Fruit fly (Drosophila melanogaster) whole organism, pupa: Measurements from ENCODE around the gene Actn.
A peak's percentile ranks its signal among the peaks of the same experiment; 100 is the strongest.

ENCODE experiments used
- CG10348 ChIP-seq: fragments of 200-800 bp; sonication (Bioruptor generic); IDR thresholded peaks from 2 replicates; pipeline ENCODE4 v1.3.6; 2022; ENCODE audit warnings: missing biosample characterization, missing genetic modification characterization
- CG12605 ChIP-seq: fragments of 200-800 bp; sonication (Bioruptor generic); IDR thresholded peaks from 2 replicates; pipeline ENCODE4 v1.3.6; 2022; ENCODE audit warnings: missing biosample characterization, missing genetic modification characterization
- CG13204 ChIP-seq: fragments of 200-800 bp; sonication (Bioruptor generic); optimal IDR thresholded peaks from 2 replicates; lab custom pipeline; 2018; ENCODE audit warnings: missing biosample characterization, mild to moderate bottlenecking, missing genetic modification characterization, moderate library complexity
- CG14655 ChIP-seq: fragments of 200-800 bp; sonication (Bioruptor generic); optimal IDR thresholded peaks from 3 replicates; lab custom pipeline; 2017; ENCODE audit warnings: mild to moderate bottlenecking, missing biosample characterization, missing genetic modification reagents, missing genetic modification characterization
- CG15710 ChIP-seq: fragments of 200-800 bp; sonication (Bioruptor generic); optimal IDR thresholded peaks from 2 replicates; lab custom pipeline; 2018; ENCODE audit warnings: missing biosample characterization, mild to moderate bottlenecking, missing genetic modification characterization, moderate library complexity
- CG17806 ChIP-seq: fragments of 200-800 bp; sonication (Bioruptor generic); optimal IDR thresholded peaks from 2 replicates; lab custom pipeline; 2018; ENCODE audit warnings: missing biosample characterization, mild to moderate bottlenecking, missing genetic modification characterization, moderate library complexity
- CG32121 ChIP-seq: fragments of 200-800 bp; sonication (Bioruptor generic); IDR thresholded peaks from 2 replicates; pipeline ENCODE4 v1.3.6; 2022; ENCODE audit warnings: missing biosample characterization, missing genetic modification characterization
- CG34367 ChIP-seq: fragments of 200-800 bp; sonication (Bioruptor generic); optimal IDR thresholded peaks from 2 replicates; lab custom pipeline; 2018; ENCODE audit warnings: missing biosample characterization, mild to moderate bottlenecking, missing genetic modification characterization
- CG4496 ChIP-seq: fragments of 200-800 bp; sonication (Bioruptor generic); IDR thresholded peaks from 3 replicates; pipeline ENCODE4 v1.3.6; 2022; ENCODE audit warnings: missing biosample characterization, missing genetic modification characterization
- CG8159 ChIP-seq: fragments of 200-800 bp; sonication (Bioruptor generic); optimal IDR thresholded peaks from 3 replicates; lab custom pipeline; 2018; ENCODE audit warnings: missing biosample characterization, mild to moderate bottlenecking, missing genetic modification characterization, moderate library complexity
- CG8301 ChIP-seq: fragments of 200-800 bp; sonication (Bioruptor generic); optimal IDR thresholded peaks from 2 replicates; lab custom pipeline; 2018; ENCODE audit warnings: missing biosample characterization, mild to moderate bottlenecking, missing genetic modification characterization
- CG9948 ChIP-seq: fragments of 200-800 bp; sonication (Bioruptor generic); optimal IDR thresholded peaks from 2 replicates; lab custom pipeline; 2018; ENCODE audit warnings: missing biosample characterization, mild to moderate bottlenecking, missing genetic modification characterization, moderate library complexity
- D1 ChIP-seq: fragments of 200-800 bp; sonication (Bioruptor generic); optimal IDR thresholded peaks from 2 replicates; lab custom pipeline; 2018; ENCODE audit warnings: missing biosample characterization, mild to moderate bottlenecking, missing genetic modification characterization, moderate library complexity
- EcR ChIP-seq: fragments of 200-800 bp; sonication (Bioruptor generic); optimal IDR thresholded peaks from 3 replicates; lab custom pipeline; 2019; ENCODE audit warnings: missing biosample characterization, missing genetic modification characterization, mild to moderate bottlenecking, moderate library complexity, missing genetic modification reagents
- Ets98B ChIP-seq: fragments of 200-800 bp; sonication (Bioruptor generic); IDR thresholded peaks from 2 replicates; pipeline ENCODE4 v1.3.6; 2022; ENCODE audit warnings: missing biosample characterization, missing genetic modification characterization
- Pif1A ChIP-seq: fragments of 200-800 bp; sonication (Bioruptor generic); optimal IDR thresholded peaks from 3 replicates; lab custom pipeline; 2016; ENCODE audit warnings: missing biosample characterization, missing genetic modification characterization
- Pif1B ChIP-seq: fragments of 200-800 bp; sonication (Bioruptor generic); optimal IDR thresholded peaks from 3 replicates; lab custom pipeline; 2016; ENCODE audit warnings: missing biosample characterization, missing genetic modification characterization
- Snoo ChIP-seq: fragments of 200-800 bp; sonication (Bioruptor generic); optimal IDR thresholded peaks from 3 replicates; lab custom pipeline; 2017; ENCODE audit warnings: missing biosample characterization, mild to moderate bottlenecking, missing genetic modification characterization, inconsistent platforms
- fd96Ca ChIP-seq: fragments of 200-800 bp; sonication (Bioruptor generic); IDR thresholded peaks from 3 replicates; pipeline ENCODE4 v1.3.6; 2022; ENCODE audit warnings: missing biosample characterization, missing genetic modification characterization
- gl ChIP-seq: fragments of 200-800 bp; sonication (Bioruptor generic); optimal IDR thresholded peaks from 2 replicates; lab custom pipeline; 2018; ENCODE audit warnings: missing biosample characterization, mild to moderate bottlenecking, missing genetic modification characterization
- rn ChIP-seq: fragments of 200-800 bp; sonication (Bioruptor generic); IDR thresholded peaks from 2 replicates; pipeline ENCODE4 v1.3.6; 2022; ENCODE audit warnings: missing biosample characterization, missing genetic modification characterization

Actn gene

dm6 chrX:2024819-2025218 is 17.3 kb downstream of the Actn start:
- TF ChIP-seq Pif1A (no peak), CG32121 (GFP tag; lab: Robert Waterston, UW) (no peak), CG17806 (no peak), gl (no peak), D1 (no peak), CG13204 (GFP tag; lab: Kevin White, UChicago) (no peak), CG34367 (tag; lab: Kevin White, UChicago) (no peak), Snoo (no peak)

dm6 chrX:2013365-2013764 is 28.7 kb downstream of the Actn start:
- TF ChIP-seq CG8301 (tag; lab: Kevin White, UChicago) (no peak), CG10348 (GFP tag; lab: Robert Waterston, UW) (no peak), CG8159 (no peak), rn (no peak), CG15710 (no peak), CG14655 (GFP tag; lab: Kevin White, UChicago) (no peak)
- TF ChIP-seq, all 21 proteins: peak for 0

- TF ChIP-seq Pif1A: no peak
- TF ChIP-seq CG32121 (GFP tag; lab: Robert Waterston, UW): peak; percentile 19; the same call in 1 of the 2 replicates
- peak; percentile 77 for TF ChIP-seq Snoo
- no peak for TF ChIP-seq D1
- TF ChIP-seq CG34367 (tag; lab: Kevin White, UChicago): peak; percentile 38
- no peak for TF ChIP-seq CG17806
- peak; percentile 61 for TF ChIP-seq CG8159
- TF ChIP-seq fd96Ca (GFP tag; lab: Robert Waterston, UW): no peak
- TF ChIP-seq gl: peak; percentile 28
- no peak for TF ChIP-seq CG8301 (tag; lab: Kevin White, UChicago)
- no peak for TF ChIP-seq CG10348 (GFP tag; lab: Robert Waterston, UW)
- TF ChIP-seq Pif1B (GFP tag; lab: Kevin White, UChicago): peak; percentile 60
- no peak for TF ChIP-seq CG9948 (tag; lab: Kevin White, UChicago)
- TF ChIP-seq CG15710: peak; percentile 55
- TF ChIP-seq CG12605 (GFP tag; lab: Robert Waterston, UW): no peak
- no peak for TF ChIP-seq CG14655 (GFP tag; lab: Kevin White, UChicago)
- no peak for TF ChIP-seq rn
- peak; percentile 66; the same call in 2 of the 3 replicates for TF ChIP-seq CG4496 (GFP tag; lab: Robert Waterston, UW)
- peak; percentile 35 for TF ChIP-seq Ets98B (GFP tag; lab: Robert Waterston, UW)
- TF ChIP-seq CG13204 (GFP tag; lab: Kevin White, UChicago): no peak
Observed at dm6 chrX:2012837-2013236, 29.3 kb downstream of the Actn start.

- no peak for TF ChIP-seq CG17806
- peak; percentile 52; the same call in 2 of the 3 replicates for TF ChIP-seq CG4496 (GFP tag; lab: Robert Waterston, UW)
- TF ChIP-seq Pif1A: no peak
- TF ChIP-seq CG34367 (tag; lab: Kevin White, UChicago): no peak
- peak; percentile 22; the same call in 1 of the 2 replicates for TF ChIP-seq CG12605 (GFP tag; lab: Robert Waterston, UW)
- no peak for TF ChIP-seq gl
- TF ChIP-seq Ets98B (GFP tag; lab: Robert Waterston, UW): peak; percentile 8; the same call in 1 of the 2 replicates
- TF ChIP-seq CG10348 (GFP tag; lab: Robert Waterston, UW): no peak
- TF ChIP-seq fd96Ca (GFP tag; lab: Robert Waterston, UW): no peak
- TF ChIP-seq Pif1B (GFP tag; lab: Kevin White, UChicago): no peak
- TF ChIP-seq, all 21 proteins: peak for 3
Observed at dm6 chrX:2012121-2012452, 30.0 kb downstream of the Actn start.

- TF ChIP-seq CG8301 (tag; lab: Kevin White, UChicago): peak; percentile 37
- peak; percentile 22 for TF ChIP-seq CG34367 (tag; lab: Kevin White, UChicago)
- TF ChIP-seq CG15710: peak; percentile 45
- TF ChIP-seq CG14655 (GFP tag; lab: Kevin White, UChicago): peak; percentile 73
- peak; percentile 48 for TF ChIP-seq CG17806
- no peak for TF ChIP-seq CG10348 (GFP tag; lab: Robert Waterston, UW)
- no peak for TF ChIP-seq CG13204 (GFP tag; lab: Kevin White, UChicago)
- no peak for TF ChIP-seq D1
- 0 out of 2 replicates have a peak, but pooled peaks have one; percentile 26 for TF ChIP-seq rn
- TF ChIP-seq CG32121 (GFP tag; lab: Robert Waterston, UW): 0 out of 2 replicates have a peak, but pooled peaks have one; percentile 15
- peak; percentile 63 for TF ChIP-seq CG4496 (GFP tag; lab: Robert Waterston, UW)
- no peak for TF ChIP-seq EcR (GFP tag; lab: Kevin White, UChicago)
- peak; percentile 27 for TF ChIP-seq CG9948 (tag; lab: Kevin White, UChicago)
- TF ChIP-seq Pif1A: peak; percentile 56
- peak; percentile 59 for TF ChIP-seq Pif1B (GFP tag; lab: Kevin White, UChicago)
- TF ChIP-seq Ets98B (GFP tag; lab: Robert Waterston, UW): peak; percentile 39
- no peak for TF ChIP-seq gl
- peak; percentile 50 for TF ChIP-seq CG8159
- no peak for TF ChIP-seq CG12605 (GFP tag; lab: Robert Waterston, UW)
- TF ChIP-seq Snoo: no peak
- peak; percentile 63; the same call in 2 of the 3 replicates for TF ChIP-seq fd96Ca (GFP tag; lab: Robert Waterston, UW)
Observed at dm6 chrX:2011288-2012120, 30.6 kb downstream of the Actn start.
